Fruit fly (Drosophila melanogaster) whole organism, embryonic: ENCODE data around the gene CG6163.

ENCODE experiments used
- ATbp ChIP-seq: fragments of 200-800 bp; sonication (Bioruptor generic); optimal IDR thresholded peaks from 2 replicates; lab custom pipeline; 2017; ENCODE audit warnings: missing biosample characterization, mild to moderate bottlenecking, missing genetic modification characterization, missing genetic modification reagents
- Ada2b ChIP-seq: fragments of 200-800 bp; sonication (Bioruptor generic); IDR thresholded peaks from 2 replicates; pipeline ENCODE4 v1.3.6; 2022; ENCODE audit warnings: missing biosample characterization, missing genetic modification characterization
- CG10366 ChIP-seq: fragments of 200-800 bp; sonication (Bioruptor generic); IDR thresholded peaks from 2 replicates; pipeline ENCODE4 v1.3.6; 2022; ENCODE audit warnings: missing biosample characterization, missing genetic modification characterization
- CG10654 ChIP-seq: fragments of 200-800 bp; sonication (Bioruptor generic); optimal IDR thresholded peaks from 2 replicates; lab custom pipeline; 2016; ENCODE audit warnings: missing biosample characterization, missing genetic modification characterization
- CG11085 ChIP-seq: fragments of 200-800 bp; sonication (Bioruptor generic); IDR thresholded peaks from 2 replicates; pipeline ENCODE4 v1.3.6; 2022; ENCODE audit warnings: missing biosample characterization, missing genetic modification characterization
- CG11398 ChIP-seq: fragments of 200-800 bp; sonication (Bioruptor generic); optimal IDR thresholded peaks from 2 replicates; lab custom pipeline; 2016; ENCODE audit warnings: missing biosample characterization, missing genetic modification characterization
- CG12155 ChIP-seq: fragments of 200-800 bp; sonication (Bioruptor generic); optimal IDR thresholded peaks from 3 replicates; lab custom pipeline; 2016; ENCODE audit warnings: missing biosample characterization, missing genetic modification characterization
- CG12236 ChIP-seq: fragments of 200-800 bp; sonication (Bioruptor generic); optimal IDR thresholded peaks from 2 replicates; lab custom pipeline; 2016; ENCODE audit warnings: missing biosample characterization, missing genetic modification characterization
- CG13296 ChIP-seq: fragments of 200-800 bp; sonication (Bioruptor generic); optimal IDR thresholded peaks from 3 replicates; lab custom pipeline; 2018; ENCODE audit warnings: missing biosample characterization, mild to moderate bottlenecking, missing genetic modification characterization
- CG17359 ChIP-seq: fragments of 200-800 bp; sonication (Bioruptor generic); optimal IDR thresholded peaks from 3 replicates; lab custom pipeline; 2018; ENCODE audit warnings: missing biosample characterization, mild to moderate bottlenecking, missing genetic modification characterization, moderate library complexity
- CG1792 ChIP-seq: fragments of 200-800 bp; sonication (Bioruptor generic); optimal IDR thresholded peaks from 2 replicates; lab custom pipeline; 2016; ENCODE audit warnings: missing biosample characterization, missing genetic modification characterization
- CG2875 ChIP-seq: fragments of 200-800 bp; sonication (Bioruptor generic); optimal IDR thresholded peaks from 2 replicates; lab custom pipeline; 2017; ENCODE audit warnings: missing biosample characterization, mild to moderate bottlenecking, missing genetic modification characterization, missing genetic modification reagents
- CG30403 ChIP-seq: fragments of 200-800 bp; sonication (Bioruptor generic); optimal IDR thresholded peaks from 3 replicates; lab custom pipeline; 2016; ENCODE audit warnings: missing biosample characterization, missing genetic modification characterization
- CG31441 ChIP-seq: fragments of 200-800 bp; sonication (Bioruptor generic); IDR thresholded peaks from 2 replicates; pipeline ENCODE4 v1.3.6; 2022; ENCODE audit warnings: missing biosample characterization, missing genetic modification characterization
- CG33213 ChIP-seq: fragments of 200-800 bp; sonication (Bioruptor generic); optimal IDR thresholded peaks from 3 replicates; lab custom pipeline; 2016; ENCODE audit warnings: missing biosample characterization, missing genetic modification characterization
- CG3726 ChIP-seq: fragments of 200-800 bp; sonication (Bioruptor generic); IDR thresholded peaks from 3 replicates; pipeline ENCODE4, ENCODE4 v1.3.6; 2022; ENCODE audit warnings: missing biosample characterization, missing genetic modification characterization
- CG4424 ChIP-seq: fragments of 200-800 bp; sonication (Bioruptor generic); optimal IDR thresholded peaks from 3 replicates; lab custom pipeline; 2016; ENCODE audit warnings: missing biosample characterization, missing genetic modification characterization
- CG4820 ChIP-seq: fragments of 200-800 bp; sonication (Bioruptor generic); optimal IDR thresholded peaks from 3 replicates; lab custom pipeline; 2016; ENCODE audit warnings: missing biosample characterization, missing genetic modification characterization
- CG5953 ChIP-seq: fragments of 200-800 bp; sonication (Bioruptor generic); IDR thresholded peaks from 2 replicates; pipeline ENCODE4 v1.3.6; 2022; ENCODE audit warnings: missing biosample characterization, missing genetic modification characterization
- CG6689 ChIP-seq: fragments of 200-800 bp; sonication (Bioruptor generic); IDR thresholded peaks from 2 replicates; pipeline ENCODE4 v1.3.6; 2022; ENCODE audit warnings: missing biosample characterization, missing genetic modification characterization
- CG7963 ChIP-seq: fragments of 200-800 bp; sonication (Bioruptor generic); IDR thresholded peaks from 3 replicates; pipeline ENCODE4 v1.3.6; 2022; ENCODE audit warnings: missing biosample characterization, missing genetic modification characterization; ENCODE audit not compliant: partially characterized antibody
- CG8089 ChIP-seq: fragments of 200-800 bp; sonication (Bioruptor generic); optimal IDR thresholded peaks from 3 replicates; lab custom pipeline; 2016; ENCODE audit warnings: missing biosample characterization, missing genetic modification characterization
- CG8290 ChIP-seq, 3 experiments: fragments of 200-800 bp; sonication (Bioruptor generic); optimal IDR thresholded peaks; 2 replicates each; lab custom pipeline; 2016 to 2019; ENCODE audit warnings: missing biosample characterization in 3 of 3, missing genetic modification characterization in 3 of 3, mild to moderate bottlenecking in 2 of 3, moderate library complexity in 1 of 3
- GATAe ChIP-seq: fragments of 200-800 bp; sonication (Bioruptor generic); conservative IDR thresholded peaks from 2 replicates; pipeline ENCODE4 v1.3.6; 2022; ENCODE audit warnings: missing biosample characterization, missing genetic modification characterization
- Gsc ChIP-seq: fragments of 200-800 bp; sonication (Bioruptor generic); IDR thresholded peaks from 2 replicates; pipeline ENCODE4 v1.3.6; 2022; ENCODE audit warnings: missing biosample characterization, missing genetic modification characterization
- Gug ChIP-seq: fragments of 200-800 bp; sonication (Bioruptor generic); IDR thresholded peaks from 4 replicates; pipeline ENCODE4 v1.3.6; 2022; ENCODE audit warnings: missing biosample characterization, missing genetic modification characterization
- Hr51 ChIP-seq, 2 experiments: fragments of 200-800 bp; sonication (Bioruptor generic); optimal IDR thresholded peaks; 2 replicates in 1 of 2; 3 replicates in 1 of 2; lab custom pipeline; 2016 to 2018; ENCODE audit warnings: missing biosample characterization in 2 of 2, missing genetic modification characterization in 2 of 2, mild to moderate bottlenecking in 1 of 2, moderate library complexity in 1 of 2
- Med ChIP-seq: fragments of 200-800 bp; sonication (Bioruptor generic); peaks from one replicate; lab custom pipeline; 2016; ENCODE audit warnings: missing biosample characterization, missing genetic modification characterization, mild to moderate bottlenecking, inconsistent platforms, moderate library complexity
- NC2β ChIP-seq: fragments of 200-800 bp; sonication (Bioruptor generic); optimal IDR thresholded peaks from 2 replicates; lab custom pipeline; 2016; ENCODE audit warnings: missing biosample characterization, missing genetic modification characterization
- Nf-YB ChIP-seq: fragments of 200-800 bp; sonication (Bioruptor generic); optimal IDR thresholded peaks from 3 replicates; lab custom pipeline; 2019; ENCODE audit warnings: missing biosample characterization, mild to moderate bottlenecking, missing genetic modification characterization, moderate library complexity
- Oli ChIP-seq: fragments of 200-800 bp; sonication (Bioruptor generic); optimal IDR thresholded peaks from 2 replicates; lab custom pipeline; 2018; ENCODE audit warnings: missing biosample characterization, mild to moderate bottlenecking, missing genetic modification characterization, moderate library complexity
- Opbp ChIP-seq: fragments of 200-800 bp; sonication (Bioruptor generic); IDR thresholded peaks from 3 replicates; pipeline ENCODE4 v1.3.6; 2022; ENCODE audit warnings: missing biosample characterization, missing genetic modification characterization; ENCODE audit not compliant: partially characterized antibody
- Ptx1 ChIP-seq: fragments of 200-800 bp; sonication (Bioruptor generic); IDR thresholded peaks from 2 replicates; pipeline ENCODE4 v1.3.6; 2022; ENCODE audit warnings: missing biosample characterization, missing genetic modification characterization
- Sox102F ChIP-seq: fragments of 200-800 bp; sonication (Bioruptor generic); optimal IDR thresholded peaks from 2 replicates; lab custom pipeline; 2018; ENCODE audit warnings: missing biosample characterization, mild to moderate bottlenecking, missing genetic modification characterization, moderate library complexity
- ab ChIP-seq: fragments of 200-800 bp; sonication (Bioruptor generic); optimal IDR thresholded peaks from 2 replicates; lab custom pipeline; 2016; ENCODE audit warnings: missing biosample characterization, missing genetic modification characterization
- corto ChIP-seq: fragments of 200-800 bp; sonication (Bioruptor generic); optimal IDR thresholded peaks from 2 replicates; lab custom pipeline; 2016; ENCODE audit warnings: missing biosample characterization, mild to moderate bottlenecking, missing genetic modification characterization, moderate library complexity
- dmrt99B ChIP-seq: fragments of 200-800 bp; sonication (Bioruptor generic); optimal IDR thresholded peaks from 2 replicates; lab custom pipeline; 2018; ENCODE audit warnings: missing biosample characterization, mild to moderate bottlenecking, missing genetic modification characterization, moderate library complexity
- dpn ChIP-seq, 2 experiments: fragments of 200-800 bp; sonication (Bioruptor generic); optimal IDR thresholded peaks; 3 replicates each; lab custom pipeline; 2016; ENCODE audit warnings: missing biosample characterization in 2 of 2, missing genetic modification characterization in 2 of 2
- en ChIP-seq: fragments of 200-800 bp; sonication (Bioruptor generic); optimal IDR thresholded peaks from 2 replicates; lab custom pipeline; 2016; ENCODE audit warnings: missing biosample characterization, missing genetic modification characterization
- lmd ChIP-seq: fragments of 200-800 bp; sonication (Bioruptor generic); IDR thresholded peaks from 2 replicates; pipeline ENCODE4 v1.3.6; 2022; ENCODE audit warnings: missing biosample characterization, missing genetic modification characterization
- nmo ChIP-seq: fragments of 200-800 bp; sonication (Bioruptor generic); optimal IDR thresholded peaks from 2 replicates; lab custom pipeline; 2018; ENCODE audit warnings: missing biosample characterization, mild to moderate bottlenecking, missing genetic modification characterization, moderate library complexity
- psq ChIP-seq: fragments of 200-800 bp; sonication (Bioruptor generic); optimal IDR thresholded peaks from 2 replicates; lab custom pipeline; 2017; ENCODE audit warnings: missing biosample characterization, missing genetic modification characterization
- repo ChIP-seq: fragments of 200-800 bp; sonication (Bioruptor generic); optimal IDR thresholded peaks from 2 replicates; lab custom pipeline; 2016; ENCODE audit warnings: missing biosample characterization, missing genetic modification characterization
- sens ChIP-seq: fragments of 200-800 bp; sonication (Bioruptor generic); peaks from one replicate; lab custom pipeline; 2016; ENCODE audit warnings: missing biosample characterization, missing genetic modification characterization
- slbo ChIP-seq: fragments of 200-800 bp; sonication (Bioruptor generic); IDR thresholded peaks from 2 replicates; pipeline ENCODE4 v1.3.6; 2022; ENCODE audit warnings: missing biosample characterization, missing genetic modification characterization
- slp2 ChIP-seq: fragments of 200-800 bp; sonication (Bioruptor generic); optimal IDR thresholded peaks from 2 replicates; lab custom pipeline; 2016; ENCODE audit warnings: missing biosample characterization, missing genetic modification characterization
- sr ChIP-seq: fragments of 200-800 bp; sonication (Bioruptor generic); IDR thresholded peaks from 3 replicates; pipeline ENCODE4 v1.3.6; 2022; ENCODE audit warnings: missing biosample characterization, missing genetic modification characterization
- ttk ChIP-seq: fragments of 200-800 bp; sonication (Bioruptor generic); IDR thresholded peaks from 2 replicates; pipeline ENCODE4 v2.1.2; 2022; ENCODE audit warnings: missing biosample characterization, missing genetic modification characterization
- unpg ChIP-seq: fragments of 200-800 bp; sonication (Bioruptor generic); optimal IDR thresholded peaks from 3 replicates; lab custom pipeline; 2018; ENCODE audit warnings: missing biosample characterization, mild to moderate bottlenecking, missing genetic modification characterization, moderate library complexity
- wdn ChIP-seq: fragments of 200-800 bp; sonication (Bioruptor generic); IDR thresholded peaks from 2 replicates; pipeline ENCODE4 v1.3.6; 2022; ENCODE audit warnings: missing biosample characterization, missing genetic modification characterization
- zfh1 ChIP-seq: fragments of 200-800 bp; sonication (Bioruptor generic); IDR thresholded peaks from 3 replicates; pipeline ENCODE4 v1.3.6; 2022; ENCODE audit warnings: missing biosample characterization, missing genetic modification characterization

The CG6163 gene

dm6 chr3L:11364327-11364726 is 358 bp downstream of the CG6163 start (continued):
- TF ChIP-seq CG11085 (GFP tag; lab: Robert Waterston, UW), result no peak
- TF ChIP-seq CG1792 (GFP tag; lab: Kevin White, UChicago), result no peak
- TF ChIP-seq Ada2b, result peak; percentile 22; the same call in 1 of the 2 replicates
- TF ChIP-seq zfh1 (GFP tag; lab: Robert Waterston, UW), result peak; percentile 21; the same call in 1 of the 3 replicates
- no peak for TF ChIP-seq Nf-YB (GFP tag; lab: Kevin White, UChicago)
- TF ChIP-seq CG7963 (GFP tag; lab: Robert Waterston, UW), result no peak
- TF ChIP-seq psq (GFP tag; lab: Kevin White, UChicago), result no peak
- no peak for TF ChIP-seq CG2875 (GFP tag; lab: Kevin White, UChicago)
- no peak for TF ChIP-seq CG10654 (GFP tag; lab: Kevin White, UChicago)
- peak; percentile 4 for TF ChIP-seq corto (GFP tag; lab: Kevin White, UChicago)
- peak; percentile 5 for TF ChIP-seq dmrt99B (tag; lab: Kevin White, UChicago)
- no peak for TF ChIP-seq en (GFP tag; lab: Kevin White, UChicago)
- TF ChIP-seq CG4820 (GFP tag; lab: Kevin White, UChicago), result no peak
- TF ChIP-seq Sox102F (GFP tag; lab: Kevin White, UChicago), result peak; percentile 45
- peak; percentile 10 for TF ChIP-seq slp2 (GFP tag; lab: Kevin White, UChicago)
- no peak for TF ChIP-seq CG13296
- TF ChIP-seq Ptx1 (GFP tag; lab: Robert Waterston, UW), result peak; percentile 48; the same call in 1 of the 2 replicates
- TF ChIP-seq CG8290 (GFP tag; optimal IDR thresholded peaks at IDR 0.05; lab: Kevin White, UChicago), result no peak
- peak in 1 of 2 experiments; percentile 27 for TF ChIP-seq CG8290 (tag; optimal IDR thresholded peaks at IDR 0.05; lab: Kevin White, UChicago)
- TF ChIP-seq CG10366 (GFP tag; lab: Robert Waterston, UW), result peak; percentile 16; the same call in 1 of the 2 replicates
- no peak for TF ChIP-seq CG3726 (GFP tag; lab: Robert Waterston, UW)
- TF ChIP-seq Gug (GFP tag; lab: Robert Waterston, UW), result peak; percentile 10; the same call in 1 of the 4 replicates
- no peak for TF ChIP-seq CG5953 (GFP tag; lab: Robert Waterston, UW)
- TF ChIP-seq CG4424 (GFP tag; lab: Kevin White, UChicago), result no peak
- TF ChIP-seq CG12236 (GFP tag; lab: Kevin White, UChicago), result no peak
- TF ChIP-seq CG17359 (tag; lab: Kevin White, UChicago), result peak; percentile 39
- no peak for TF ChIP-seq ttk (GFP tag; lab: Robert Waterston, UW)
- no peak for TF ChIP-seq Opbp (GFP tag; lab: Robert Waterston, UW)
- peak; percentile 33 for TF ChIP-seq unpg (GFP tag; lab: Kevin White, UChicago)
- TF ChIP-seq slbo (GFP tag; lab: Robert Waterston, UW), result peak; percentile 43
- TF ChIP-seq CG33213 (GFP tag; lab: Kevin White, UChicago), result no peak
- peak; percentile 21 for TF ChIP-seq Oli
- TF ChIP-seq Gsc, result no peak
- peak; percentile 76 for TF ChIP-seq sens (GFP tag; lab: Kevin White, UChicago)
- no peak for TF ChIP-seq NC2β (GFP tag; lab: Kevin White, UChicago)
- TF ChIP-seq CG12155 (GFP tag; lab: Kevin White, UChicago), result no peak
- no peak for TF ChIP-seq wdn (GFP tag; lab: Robert Waterston, UW)
- TF ChIP-seq CG6689, result 0 out of 2 replicates have a peak, but pooled peaks have one; percentile 11
- TF ChIP-seq ab, result no peak
- no peak for TF ChIP-seq CG8089 (GFP tag; lab: Kevin White, UChicago)
- TF ChIP-seq sr (GFP tag; lab: Robert Waterston, UW), result 0 out of 3 replicates have a peak, but pooled peaks have one; percentile 5
- TF ChIP-seq repo (GFP tag; lab: Kevin White, UChicago), result no peak
- TF ChIP-seq CG11398 (GFP tag; lab: Kevin White, UChicago), result no peak
- TF ChIP-seq CG31441 (GFP tag; lab: Robert Waterston, UW), result no peak
- TF ChIP-seq lmd, result 0 out of 2 replicates have a peak, but pooled peaks have one; percentile 34
- TF ChIP-seq ATbp (GFP tag; lab: Kevin White, UChicago), result peak; percentile 40
- TF ChIP-seq Med (GFP tag; lab: Kevin White, UChicago), result peak; percentile 77
- no peak for TF ChIP-seq GATAe (GFP tag; lab: Robert Waterston, UW)
- peak; percentile 14 for TF ChIP-seq CG30403 (GFP tag; lab: Kevin White, UChicago)
- TF ChIP-seq Hr51 (GFP tag; optimal IDR thresholded peaks at IDR 0.05; lab: Kevin White, UChicago), result peak in 1 of 2 experiments; percentile 25
- TF ChIP-seq nmo (GFP tag; lab: Kevin White, UChicago), result peak; percentile 4
- TF ChIP-seq dpn (GFP tag; optimal IDR thresholded peaks at IDR 0.05; lab: Kevin White, UChicago), result no peak
